Fruit fly (Drosophila melanogaster) whole organism, embryonic: ENCODE measurements around the gene CG1231.
A peak's percentile ranks its signal among the peaks of the same experiment; 100 is the strongest.

ENCODE experiments used
- Abd-B ChIP-seq: fragments of 200-800 bp; sonication (Bioruptor generic); optimal IDR thresholded peaks from 2 replicates; lab custom pipeline; 2018; ENCODE audit warnings: missing biosample characterization, mild to moderate bottlenecking, missing genetic modification characterization, moderate library complexity
- BEAF-32 ChIP-seq: fragments of 200-800 bp; sonication (Bioruptor generic); optimal IDR thresholded peaks from 3 replicates; lab custom pipeline; 2017; ENCODE audit warnings: missing biosample characterization, missing genetic modification characterization, mild to moderate bottlenecking, moderate library complexity, missing genetic modification reagents
- CG10321 ChIP-seq: fragments of 200-800 bp; sonication (Bioruptor generic); IDR thresholded peaks from 2 replicates; pipeline ENCODE4 v1.3.6; 2022; ENCODE audit warnings: missing biosample characterization, missing genetic modification characterization
- CG13894 ChIP-seq: fragments of 200-800 bp; sonication (Bioruptor generic); optimal IDR thresholded peaks from 3 replicates; lab custom pipeline; 2018; ENCODE audit warnings: missing biosample characterization, mild to moderate bottlenecking, missing genetic modification characterization, moderate library complexity
- CG15269 ChIP-seq: fragments of 200-800 bp; sonication (Bioruptor generic); optimal IDR thresholded peaks from 2 replicates; lab custom pipeline; 2018; ENCODE audit warnings: missing biosample characterization, mild to moderate bottlenecking, missing genetic modification characterization, moderate library complexity
- CG18011 ChIP-seq: fragments of 200-800 bp; sonication (Bioruptor generic); optimal IDR thresholded peaks from 2 replicates; lab custom pipeline; 2017; ENCODE audit warnings: missing biosample characterization, missing genetic modification characterization, mild to moderate bottlenecking, moderate library complexity, missing genotype
- D ChIP-seq, 2 experiments: fragments of 200-800 bp in 1 of 2; fragments of >200 bp in 1 of 2; sonication (Bioruptor generic) in 1 of 2; optimal IDR thresholded peaks; 2 replicates in 1 of 2; 3 replicates in 1 of 2; lab custom pipeline; 2017; ENCODE audit warnings: mild to moderate bottlenecking in 1 of 2, missing biosample characterization in 1 of 2, missing genetic modification characterization in 1 of 2, missing genetic modification reagents in 1 of 2
- Deaf1 ChIP-seq: fragments of 200-800 bp; optimal IDR thresholded peaks from 3 replicates; lab custom pipeline; 2019; ENCODE audit warnings: missing biosample characterization, mild to moderate bottlenecking, missing genetic modification characterization, moderate library complexity
- Nf-YB ChIP-seq: fragments of 200-800 bp; sonication (Bioruptor generic); optimal IDR thresholded peaks from 3 replicates; lab custom pipeline; 2019; ENCODE audit warnings: missing biosample characterization, mild to moderate bottlenecking, missing genetic modification characterization, moderate library complexity
- Nf-YC ChIP-seq: fragments of 200-800 bp; optimal IDR thresholded peaks from 3 replicates; lab custom pipeline; 2019; ENCODE audit warnings: missing biosample characterization, mild to moderate bottlenecking, missing genetic modification characterization, moderate library complexity
- Vsx1 ChIP-seq: fragments of 200-800 bp; sonication (Bioruptor generic); optimal IDR thresholded peaks from 2 replicates; lab custom pipeline; 2017; ENCODE audit warnings: missing biosample characterization, mild to moderate bottlenecking, missing genetic modification characterization, missing genetic modification reagents
- ac ChIP-seq: fragments of 200-800 bp; sonication (Bioruptor generic); optimal IDR thresholded peaks from 3 replicates; lab custom pipeline; 2017; ENCODE audit warnings: missing biosample characterization, mild to moderate bottlenecking, missing genetic modification characterization
- bigmax ChIP-seq: fragments of 200-800 bp; sonication (Bioruptor generic); optimal IDR thresholded peaks from 2 replicates; lab custom pipeline; 2018; ENCODE audit warnings: missing biosample characterization, mild to moderate bottlenecking, missing genetic modification characterization
- crol ChIP-seq: fragments of 200-800 bp; sonication (Bioruptor generic); IDR thresholded peaks from 2 replicates; pipeline ENCODE4 v1.3.6; 2022; ENCODE audit warnings: missing biosample characterization, missing genetic modification characterization
- grn ChIP-seq: fragments of 200-800 bp; sonication (Bioruptor generic); optimal IDR thresholded peaks from 3 replicates; lab custom pipeline; 2017; ENCODE audit warnings: missing biosample characterization, missing genetic modification characterization
- rib ChIP-seq: fragments of 200-800 bp; sonication (Bioruptor generic); IDR thresholded peaks from 2 replicates; pipeline ENCODE4 v1.3.6; 2022; ENCODE audit warnings: missing biosample characterization, missing genetic modification characterization
- sr ChIP-seq: fragments of 200-800 bp; sonication (Bioruptor generic); IDR thresholded peaks from 3 replicates; pipeline ENCODE4 v1.3.6; 2022; ENCODE audit warnings: missing biosample characterization, missing genetic modification characterization
- ssp ChIP-seq: fragments of 200-800 bp; sonication (Bioruptor generic); IDR thresholded peaks from 2 replicates; pipeline ENCODE4 v1.3.6; 2022; ENCODE audit warnings: missing biosample characterization, missing genetic modification characterization
- zf30C ChIP-seq: fragments of 200-800 bp; sonication (Bioruptor generic); optimal IDR thresholded peaks from 3 replicates; lab custom pipeline; 2018; ENCODE audit warnings: missing biosample characterization, mild to moderate bottlenecking, missing genetic modification characterization

The CG1231 gene

DNA sequence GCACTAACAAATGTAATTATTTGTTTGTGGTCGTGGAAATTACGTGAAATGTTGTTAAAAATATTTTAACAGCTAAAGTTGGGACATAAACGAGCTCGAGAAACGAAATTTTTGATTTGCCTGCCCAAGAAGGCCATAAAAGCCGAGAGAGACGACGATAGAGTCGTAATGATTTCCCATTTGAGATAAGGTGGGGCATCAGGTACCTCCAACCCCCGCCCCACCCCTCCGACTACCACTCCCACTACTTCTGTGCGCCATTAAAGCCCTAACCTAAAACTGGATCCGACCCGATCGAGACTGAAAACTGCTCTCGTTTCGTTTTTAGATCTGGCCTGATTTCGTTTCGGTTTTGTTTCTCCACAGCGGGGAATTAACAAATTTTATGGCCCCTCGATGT, 44.0 kb downstream of the CG1231 start:
- TF ChIP-seq Abd-B (GFP tag; lab: Kevin White, UChicago) (peak; percentile 71), ac (no peak), bigmax (peak; percentile 4), CG15269 (tag; lab: Kevin White, UChicago) (peak; percentile 39), BEAF-32 (no peak), sr (GFP tag; lab: Robert Waterston, UW) (peak; percentile 23; the same call in 1 of the 3 replicates), rib (GFP tag; lab: Robert Waterston, UW) (no peak), CG13894 (tag; lab: Kevin White, UChicago) (peak; percentile 57), zf30C (no peak), CG18011 (no peak), Vsx1 (no peak), grn (GFP tag; lab: Kevin White, UChicago) (peak; percentile 86), D (optimal IDR thresholded peaks at IDR 0.05; lab: Kevin White, UChicago) (no peak), D (GFP tag; optimal IDR thresholded peaks at IDR 0.05; lab: Kevin White, UChicago) (no peak), Deaf1 (tag; lab: Kevin White, UChicago) (peak; percentile 19), Nf-YC (tag; lab: Kevin White, UChicago) (peak; percentile 76), crol (GFP tag; lab: Robert Waterston, UW) (peak; percentile 61), ssp (GFP tag; lab: Robert Waterston, UW) (no peak), CG10321 (0 out of 2 replicates have a peak, but pooled peaks have one; percentile 49), Nf-YB (GFP tag; lab: Kevin White, UChicago) (peak; percentile 68)
- TF ChIP-seq, all 482 proteins: peak for 11
